Worm (Caenorhabditis elegans) whole organism, L4 larva: Measurements from ENCODE around the gene C06E7.4.
A peak's percentile ranks its signal among the peaks of the same experiment; 100 is the strongest.

ENCODE experiments used
- F44E2.7 ChIP-seq: fragments of 200-800 bp; sonication (Bioruptor generic); IDR thresholded peaks from 2 replicates; pipeline ENCODE4 v2.1.2; 2022; ENCODE audit warnings: missing genetic modification characterization, missing compliant biosample characterization
- T20F7.1 ChIP-seq: fragments of 200-800 bp; sonication (Bioruptor generic); optimal IDR thresholded peaks from 2 replicates; lab custom pipeline; 2018; ENCODE audit warnings: mild to moderate bottlenecking, missing genetic modification characterization, missing compliant biosample characterization
- attf-4 ChIP-seq: sonication (generic microtip); optimal IDR thresholded peaks from 3 replicates; lab custom pipeline; 2017; ENCODE audit warnings: missing biosample characterization, missing genetic modification characterization
- dpl-1 ChIP-seq: fragments of 150-350 bp; optimal IDR thresholded peaks from 2 replicates; lab custom pipeline; 2014; ENCODE audit warnings: missing biosample characterization, missing genetic modification reagents, missing genetic modification characterization
- fos-1 ChIP-seq: fragments of 150-350 bp; optimal IDR thresholded peaks from 2 replicates; lab custom pipeline; 2014; ENCODE audit warnings: missing biosample characterization, missing genetic modification characterization
- lin-39 ChIP-seq: fragments of 150-350 bp; optimal IDR thresholded peaks from 2 replicates; lab custom pipeline; 2014; ENCODE audit warnings: missing biosample characterization, missing genetic modification reagents, missing genetic modification characterization
- lir-3 ChIP-seq: sonication (generic microtip); optimal IDR thresholded peaks from 2 replicates; lab custom pipeline; 2016; ENCODE audit warnings: mild to moderate bottlenecking, missing genetic modification characterization, missing compliant biosample characterization
- madf-9 ChIP-seq: fragments of 200-800 bp; sonication (Bioruptor generic); conservative IDR thresholded peaks from 2 replicates; pipeline ENCODE4 v1.3.6; 2022; ENCODE audit warnings: missing genetic modification reagents, missing genetic modification characterization, missing compliant biosample characterization
- mep-1 ChIP-seq: fragments of 150-350 bp; sonication (generic microtip); optimal IDR thresholded peaks from 3 replicates; lab custom pipeline; 2014; ENCODE audit warnings: missing biosample characterization, missing genetic modification characterization
- nhr-11 ChIP-seq: fragments of 150-350 bp; optimal IDR thresholded peaks from 2 replicates; lab custom pipeline; 2014; ENCODE audit warnings: missing biosample characterization, missing genetic modification characterization
- pha-4 ChIP-seq, 2 experiments: fragments of 150-350 bp in 1 of 2; fragments of 200-800 bp in 1 of 2; sonication (Bioruptor generic) in 1 of 2; IDR thresholded peaks in 1 of 2; optimal IDR thresholded peaks in 1 of 2; 2 replicates each; pipeline versions ENCODE4 v1.3.6 to Lab custom; 2014 to 2022; ENCODE audit warnings: missing genetic modification characterization in 2 of 2, missing genetic modification reagents in 2 of 2, missing biosample characterization in 1 of 2, missing compliant biosample characterization in 1 of 2
- php-3 ChIP-seq: fragments of 200-800 bp; sonication (Bioruptor generic); IDR thresholded peaks from 2 replicates; pipeline ENCODE4 v1.3.6; 2022; ENCODE audit warnings: missing genetic modification reagents, missing genetic modification characterization, missing compliant biosample characterization
- unc-62 ChIP-seq, 3 experiments: fragments of 150-350 bp in 1 of 3; sonication (generic microtip); optimal IDR thresholded peaks in 2 of 3; peaks in 1 of 3; 1 replicate in 1 of 3; 2 replicates in 2 of 3; lab custom pipeline; 2014 to 2017; ENCODE audit warnings: missing biosample characterization in 3 of 3, missing genetic modification characterization in 3 of 3, missing genetic modification reagents in 3 of 3, missing genotype in 1 of 3
- vab-7 ChIP-seq: fragments of 200-800 bp; sonication (Bioruptor generic); IDR thresholded peaks from 2 replicates; pipeline ENCODE4 v1.3.6; 2022; ENCODE audit warnings: missing genetic modification reagents, missing genetic modification characterization, missing compliant biosample characterization
- ztf-11 ChIP-seq: fragments of 150-350 bp; optimal IDR thresholded peaks from 2 replicates; lab custom pipeline; 2014; ENCODE audit warnings: missing biosample characterization, missing genetic modification characterization
- ztf-7 ChIP-seq: fragments of 150-350 bp; optimal IDR thresholded peaks from 2 replicates; lab custom pipeline; 2014; ENCODE audit warnings: missing biosample characterization, missing genetic modification characterization

Gene C06E7.4

DNA sequence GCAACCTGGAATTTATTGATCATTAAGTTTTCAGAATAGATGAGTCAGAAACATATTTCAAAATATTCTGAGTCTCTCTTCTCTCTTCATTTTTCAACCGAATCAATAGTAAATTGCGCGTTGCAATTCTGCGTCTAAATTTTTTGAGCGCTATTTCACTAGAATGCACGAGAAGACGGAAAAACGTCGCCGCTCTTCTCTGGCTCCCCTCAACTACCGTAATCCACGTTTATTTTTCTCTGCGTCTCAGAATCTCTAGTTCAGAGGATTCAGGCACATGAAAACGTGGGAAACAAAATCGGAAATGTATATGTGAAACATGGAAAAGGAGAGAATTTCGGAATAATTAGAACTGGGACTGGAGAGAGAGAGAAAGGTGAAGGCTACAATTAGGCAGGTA lies 54.3 kb downstream of the C06E7.4 start (continued):
- TF ChIP-seq php-3 (no peak), fos-1 (no peak), nhr-11 (tag; lab: Kevin White, UChicago) (peak; percentile 55), lir-3 (tag; lab: Kevin White, UChicago) (no peak), dpl-1 (GFP tag; lab: Kevin White, UChicago) (peak; percentile 14), vab-7 (no peak), unc-62 (GFP tag; optimal IDR thresholded peaks at IDR 0.05 in 1 of 2; lab: Kevin White, UChicago) (peak in 1 of 2 experiments; percentile 84), unc-62 (tag; optimal IDR thresholded peaks at IDR 0.05; lab: Kevin White, UChicago) (no peak), lin-39 (no peak), F44E2.7 (GFP tag; lab: Robert Waterston, UW) (no peak)

DNA sequence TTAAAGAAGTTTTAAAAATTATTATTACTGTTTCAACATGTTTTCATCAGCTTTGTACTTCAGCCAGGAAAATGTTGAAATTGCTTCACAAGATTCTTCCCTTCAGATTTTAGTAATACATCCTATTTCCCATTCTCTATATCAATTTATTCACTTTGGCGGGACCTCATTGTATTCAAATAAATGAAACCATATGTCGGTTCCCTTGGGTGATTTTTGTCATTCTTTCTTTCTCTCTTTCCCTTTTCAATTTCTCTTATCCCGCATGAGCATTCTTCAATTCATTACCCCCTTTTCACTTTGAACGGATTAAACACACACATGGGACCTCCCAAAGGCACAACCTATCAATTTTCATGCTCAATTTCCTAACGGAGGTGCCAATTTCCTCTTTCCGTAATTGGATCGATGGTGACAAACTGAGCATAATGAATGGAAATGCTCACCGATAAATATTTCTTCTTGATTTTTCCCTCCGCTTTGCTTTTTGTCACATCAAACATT lies 56.2 kb downstream of the C06E7.4 start:
- TF ChIP-seq mep-1 (no peak), T20F7.1 (GFP tag; lab: Kevin White, UChicago) (no peak), pha-4 (GFP tag; IDR thresholded peaks at IDR 0.05; lab: Robert Waterston, UW) (no peak), pha-4 (tag; optimal IDR thresholded peaks at IDR 0.05; lab: Kevin White, UChicago) (no peak), ztf-11 (tag; lab: Kevin White, UChicago) (no peak), attf-4 (tag; lab: Kevin White, UChicago) (no peak), nhr-11 (tag; lab: Kevin White, UChicago) (no peak), ztf-7 (tag; lab: Kevin White, UChicago) (no peak), madf-9 (no peak)
